Worm (Caenorhabditis elegans): ENCODE data around the gene R04F11.3.

The R04F11.3 gene

DNA sequence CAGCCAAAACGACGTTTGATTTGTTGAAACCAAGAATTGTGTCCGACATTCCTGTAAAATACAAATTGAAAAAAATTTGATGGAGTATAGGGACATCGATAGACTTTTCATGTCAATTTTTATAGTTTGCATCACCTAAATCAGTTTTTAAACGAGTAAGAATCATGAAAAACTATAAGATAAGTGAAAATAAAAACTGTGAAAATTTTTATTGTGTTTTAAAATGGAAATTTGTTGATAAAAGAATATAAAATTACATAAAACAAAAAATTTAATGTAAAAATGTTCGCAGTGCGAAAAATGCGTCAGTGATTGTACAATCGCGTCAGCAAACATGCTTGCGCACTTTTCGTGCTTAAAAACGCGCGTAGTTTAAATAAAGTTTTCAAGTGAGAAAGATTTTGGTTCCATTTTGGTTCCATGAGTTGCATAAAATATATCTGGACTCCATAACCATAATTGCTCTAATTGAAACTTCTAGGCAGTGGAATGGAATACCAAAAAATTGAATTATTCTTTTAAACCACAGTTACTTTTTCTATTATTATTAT, 26.5 kb upstream of the R04F11.3 start, which contains the start of gene tomm-20 (continued):
- peak; percentile 95 for TF ChIP-seq lin-39 (tag; optimal IDR thresholded peaks at IDR 0.05)
- peak; percentile 88 for TF ChIP-seq nhr-11 (tag; optimal IDR thresholded peaks at IDR 0.05)
- peak; percentile 40 for TF ChIP-seq ceh-90 (tag; optimal IDR thresholded peaks at IDR 0.05)
- peak; percentile 90 for TF ChIP-seq isw-1 (GFP tag; IDR thresholded peaks at IDR 0.05)
- no peak for TF ChIP-seq sptf-1 (tag; optimal IDR thresholded peaks at IDR 0.05)
- peak; percentile 98 to 99 (median 99) for TF ChIP-seq dpl-1 (GFP tag; optimal IDR thresholded peaks at IDR 0.05)

DNA sequence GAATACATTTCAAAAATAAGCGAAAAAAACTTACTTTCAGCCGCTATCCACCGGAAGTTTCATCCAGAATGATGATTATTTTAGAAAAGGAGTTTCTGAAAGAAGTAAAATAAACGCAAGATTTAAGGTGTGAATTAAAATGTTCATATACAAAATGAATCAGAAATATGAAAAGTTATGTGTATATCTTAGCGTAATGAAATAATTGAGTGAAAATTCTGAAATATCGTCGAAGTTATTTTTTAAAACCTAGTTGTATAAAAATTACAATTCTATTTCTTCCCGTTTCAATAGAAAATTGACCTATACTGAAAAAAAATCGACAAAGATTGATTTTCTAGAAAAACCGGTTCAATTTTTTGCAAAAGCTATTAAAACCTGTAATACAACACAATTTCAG, 20.9 kb upstream of the R04F11.3 start, which contains the start of gene twk-13:
TSS of gene twk-13 (minus strand) at position 101 of the 400 bp plus-strand sequence.
- no peak for TF ChIP-seq xbp-1 (tag; optimal IDR thresholded peaks at IDR 0.05)
- no peak for TF ChIP-seq lsy-2 (tag; optimal IDR thresholded peaks at IDR 0.05)
- TF ChIP-seq lir-3 (tag; optimal IDR thresholded peaks at IDR 0.05; ENCODE audit: poor library complexity): no peak
- TF ChIP-seq pax-3 (tag; optimal IDR thresholded peaks at IDR 0.05): no peak
- TF ChIP-seq dsc-1 (tag; optimal IDR thresholded peaks at IDR 0.05): no peak
- TF ChIP-seq nhr-84 (tag; optimal IDR thresholded peaks at IDR 0.05): no peak
- no peak for TF ChIP-seq unc-130 (tag; optimal IDR thresholded peaks at IDR 0.05)
- no peak for TF ChIP-seq sup-37 (GFP tag; optimal IDR thresholded peaks at IDR 0.05)

DNA sequence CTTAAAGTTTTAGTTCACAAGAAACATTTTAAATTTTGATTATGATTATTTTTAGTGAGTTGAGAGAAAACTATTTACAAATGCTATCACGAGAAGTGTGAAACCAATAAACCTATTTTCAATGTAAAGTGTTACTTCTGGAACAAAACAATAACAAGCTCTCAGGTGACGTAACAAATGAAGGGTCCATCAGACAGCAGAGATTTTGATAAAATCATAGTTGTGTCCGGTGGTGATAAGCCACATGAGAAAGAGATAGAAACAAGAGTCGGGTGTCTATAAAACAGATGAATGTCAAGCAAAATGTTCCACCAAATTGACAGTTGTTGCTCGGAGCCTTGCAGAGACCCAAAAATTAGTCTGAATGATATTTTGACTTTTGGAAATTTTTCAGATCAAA, 17.4 kb upstream of the R04F11.3 start:
- TF ChIP-seq nhr-47 (tag; optimal IDR thresholded peaks at IDR 0.05): no peak
- TF ChIP-seq unc-130 (tag; optimal IDR thresholded peaks at IDR 0.05): peak; percentile 2
- 0 out of 2 replicates have a peak, but pooled peaks have one; percentile 13 for TF ChIP-seq nhr-19 (GFP tag; conservative IDR thresholded peaks at IDR 0.05)
- peak; percentile 62 for TF ChIP-seq lin-14 (GFP tag; optimal IDR thresholded peaks at IDR 0.05)
- TF ChIP-seq blmp-1 (tag; optimal IDR thresholded peaks at IDR 0.05): no peak
- peak; percentile 61 for TF ChIP-seq rnt-1 (tag; optimal IDR thresholded peaks at IDR 0.05)
- peak in 1 of 2 experiments; percentile 23 for TF ChIP-seq lsy-2 (tag; optimal IDR thresholded peaks at IDR 0.05)
- peak; percentile 57 for TF ChIP-seq nhr-71 (tag; optimal IDR thresholded peaks at IDR 0.05)

DNA sequence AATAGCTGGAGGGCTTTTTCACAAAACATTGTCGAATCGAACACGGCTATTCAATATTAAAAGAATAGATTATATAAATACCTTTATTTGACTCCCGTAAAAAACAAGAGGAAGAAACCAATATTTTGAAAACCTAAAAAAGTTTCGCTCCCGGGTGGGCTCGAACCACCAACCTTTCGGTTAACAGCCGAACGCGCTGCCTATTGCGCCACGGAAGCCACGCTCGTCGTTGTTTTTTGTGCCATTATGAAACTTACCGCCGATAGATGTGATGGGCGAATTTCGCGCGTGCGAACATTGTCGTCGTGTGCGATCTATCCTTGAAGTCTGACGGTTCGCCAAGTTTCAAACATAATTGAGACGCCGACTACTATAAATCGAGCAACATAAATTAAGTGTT, 14.8 kb upstream of the R04F11.3 start:
- TF ChIP-seq nhr-12 (tag; optimal IDR thresholded peaks at IDR 0.05): no peak
- TF ChIP-seq egl-13 (tag; optimal IDR thresholded peaks at IDR 0.05): no peak
- no peak for TF ChIP-seq ceh-88 (GFP tag; IDR thresholded peaks at IDR 0.05)
- TF ChIP-seq nhr-90 (tag; optimal IDR thresholded peaks at IDR 0.05; ENCODE audit: poor library complexity): peak; percentile 29
- no peak for TF ChIP-seq zag-1 (tag; optimal IDR thresholded peaks at IDR 0.05)
- TF ChIP-seq hlh-17 (GFP tag; optimal IDR thresholded peaks at IDR 0.05; ENCODE audit: borderline replicate concordance): no peak
- no peak for TF ChIP-seq nhr-28 (tag; optimal IDR thresholded peaks at IDR 0.05)
- TF ChIP-seq nhr-47 (tag; optimal IDR thresholded peaks at IDR 0.05): peak; percentile 33
- no peak for TF ChIP-seq fkh-8 (tag; optimal IDR thresholded peaks at IDR 0.05)
- TF ChIP-seq C04F5.9 (tag; optimal IDR thresholded peaks at IDR 0.05): no peak
- no peak for TF ChIP-seq ceh-8 (GFP tag; optimal IDR thresholded peaks at IDR 0.05)
- TF ChIP-seq pqm-1 (tag; optimal IDR thresholded peaks at IDR 0.05): no peak
- TF ChIP-seq dpl-1 (GFP tag; optimal IDR thresholded peaks at IDR 0.05): peak in 2 of 3 experiments; percentile 22 to 32
- TF ChIP-seq isw-1 (GFP tag; IDR thresholded peaks at IDR 0.05): no peak
- no peak for TF ChIP-seq pag-3 (tag; optimal IDR thresholded peaks at IDR 0.05; ENCODE audit: borderline replicate concordance, insufficient read depth)
- TF ChIP-seq zip-4 (GFP tag; optimal IDR thresholded peaks at IDR 0.05): no peak
- TF ChIP-seq nhr-76 (tag; optimal IDR thresholded peaks at IDR 0.05): no peak
- TF ChIP-seq Y116A8C.19 (tag; optimal IDR thresholded peaks at IDR 0.05; ENCODE audit: borderline replicate concordance): no peak
- no peak for TF ChIP-seq ztf-4 (tag; optimal IDR thresholded peaks at IDR 0.05)
- peak; percentile 30 to 45 for TF ChIP-seq lin-35 (GFP tag; optimal IDR thresholded peaks at IDR 0.05)
- no peak for TF ChIP-seq aly-2 (tag; optimal IDR thresholded peaks at IDR 0.05)
- TF ChIP-seq lin-39 (tag; optimal IDR thresholded peaks at IDR 0.05): no peak
- no peak for TF ChIP-seq fos-1 (tag; optimal IDR thresholded peaks at IDR 0.05)
- TF ChIP-seq elt-2 (tag; optimal IDR thresholded peaks at IDR 0.05): no peak
- TF ChIP-seq blmp-1 (tag; optimal IDR thresholded peaks at IDR 0.05): no peak
- TF ChIP-seq lsy-2 (tag; optimal IDR thresholded peaks at IDR 0.05): peak; percentile 29 to 51
- no peak for TF ChIP-seq fkh-4 (tag; optimal IDR thresholded peaks at IDR 0.05; ENCODE audit: borderline replicate concordance)
- no peak for TF ChIP-seq skn-1 (tag; optimal IDR thresholded peaks at IDR 0.05)
- TF ChIP-seq mdl-1 (tag; optimal IDR thresholded peaks at IDR 0.05): peak in 1 of 2 experiments; percentile 42
- no peak for TF ChIP-seq C34B4.2 (tag; optimal IDR thresholded peaks at IDR 0.05)
- peak; percentile 38; the same call in 1 of the 2 replicates for TF ChIP-seq nhr-19 (GFP tag; conservative IDR thresholded peaks at IDR 0.05)
- no peak for TF ChIP-seq ztf-11 (tag; optimal IDR thresholded peaks at IDR 0.05)
